Fruit fly (Drosophila melanogaster) whole organism, wandering third instar larva: Measurements from ENCODE around the gene CG6293.
A peak's percentile ranks its signal among the peaks of the same experiment; 100 is the strongest.

Experiments
- Abd-B ChIP-seq: fragments of >200 bp; optimal IDR thresholded peaks from 2 replicates; lab custom pipeline; 2017; ENCODE audit warnings: missing biosample characterization, missing genetic modification characterization
- CG32264 ChIP-seq: fragments of 200-800 bp; sonication (Bioruptor generic); optimal IDR thresholded peaks from 2 replicates; lab custom pipeline; 2016; ENCODE audit warnings: missing biosample characterization, missing genetic modification characterization
- CG9705 ChIP-seq: fragments of 200-800 bp; sonication (Bioruptor generic); optimal IDR thresholded peaks from 2 replicates; lab custom pipeline; 2018; ENCODE audit warnings: missing biosample characterization, mild to moderate bottlenecking, missing genetic modification characterization
- CrebA ChIP-seq: fragments of 200-800 bp; sonication (Bioruptor generic); optimal IDR thresholded peaks from 2 replicates; lab custom pipeline; 2016; ENCODE audit warnings: missing biosample characterization, mild to moderate bottlenecking, missing genetic modification characterization, borderline replicate concordance
- Dfd ChIP-seq: fragments of >200 bp; optimal IDR thresholded peaks from 2 replicates; lab custom pipeline; 2017; ENCODE audit warnings: missing biosample characterization, missing genetic modification characterization
- Dif ChIP-seq: fragments of 200-275, 200-300 bp; sonication (Bioruptor generic); optimal IDR thresholded peaks from 2 replicates; lab custom pipeline; 2018; ENCODE audit warnings: missing biosample characterization, missing genetic modification characterization; ENCODE audit not compliant: partially characterized antibody
- GATAd ChIP-seq: sonication (Bioruptor generic); optimal IDR thresholded peaks from 2 replicates; lab custom pipeline; 2016; ENCODE audit warnings: missing biosample characterization, missing genetic modification characterization
- HLH106 ChIP-seq: fragments of 200-800 bp; optimal IDR thresholded peaks from 3 replicates; lab custom pipeline; 2019; ENCODE audit warnings: missing biosample characterization, mild to moderate bottlenecking, missing genetic modification characterization, moderate library complexity
- Hnf4 ChIP-seq: fragments of 200-800 bp; sonication (Bioruptor generic); optimal IDR thresholded peaks from 2 replicates; lab custom pipeline; 2016; ENCODE audit warnings: missing biosample characterization, mild to moderate bottlenecking, missing genetic modification characterization
- Hr78 ChIP-seq: fragments of >200 bp; optimal IDR thresholded peaks from 2 replicates; lab custom pipeline; 2017; ENCODE audit warnings: missing biosample characterization, missing genetic modification characterization
- Hr83 ChIP-seq: fragments of 200-300 bp; sonication (Bioruptor generic); optimal IDR thresholded peaks from 2 replicates; lab custom pipeline; 2016; ENCODE audit warnings: missing biosample characterization, mild to moderate bottlenecking, missing genetic modification characterization, moderate library complexity; ENCODE audit not compliant: poor library complexity, severe bottlenecking
- Jra ChIP-seq: sonication (Bioruptor generic); optimal IDR thresholded peaks from 2 replicates; lab custom pipeline; 2016; ENCODE audit warnings: missing biosample characterization, missing genetic modification characterization
- Mio ChIP-seq: sonication (Bioruptor generic); optimal IDR thresholded peaks from 2 replicates; lab custom pipeline; 2016; ENCODE audit warnings: missing biosample characterization, missing genetic modification characterization
- Myc ChIP-seq: fragments of >200 bp; optimal IDR thresholded peaks from 2 replicates; lab custom pipeline; 2017
- N ChIP-seq: fragments of >200 bp; optimal IDR thresholded peaks from 2 replicates; lab custom pipeline; 2018; ENCODE audit warnings: missing biosample characterization, missing external identifiers, missing genetic modification characterization
- OdsH ChIP-seq: fragments of 200-800 bp; sonication (Bioruptor generic); optimal IDR thresholded peaks from 2 replicates; lab custom pipeline; 2016; ENCODE audit warnings: missing biosample characterization, mild to moderate bottlenecking, missing genetic modification characterization
- Rel ChIP-seq, 2 experiments: fragments of 200-800 bp; sonication (Bioruptor generic) in 1 of 2; optimal IDR thresholded peaks; 2 replicates in 1 of 2; 3 replicates in 1 of 2; lab custom pipeline; 2016 to 2019; ENCODE audit warnings: mild to moderate bottlenecking in 2 of 2, missing biosample characterization in 2 of 2, missing genetic modification characterization in 2 of 2, moderate library complexity in 1 of 2
- Sp1 ChIP-seq: fragments of 200-800 bp; sonication (Bioruptor generic); optimal IDR thresholded peaks from 3 replicates; lab custom pipeline; 2019; ENCODE audit warnings: missing biosample characterization, mild to moderate bottlenecking, missing genetic modification characterization, moderate library complexity
- Vsx2 ChIP-seq: fragments of 200-300, 225-300 bp; sonication (Bioruptor generic); optimal IDR thresholded peaks from 2 replicates; lab custom pipeline; 2018; ENCODE audit warnings: missing biosample characterization, missing genetic modification characterization; ENCODE audit not compliant: partially characterized antibody
- br ChIP-seq: fragments of 200-800 bp; sonication (Bioruptor generic); optimal IDR thresholded peaks from 2 replicates; lab custom pipeline; 2016; ENCODE audit warnings: missing biosample characterization, missing genetic modification characterization
- brk ChIP-seq: fragments of 200-800 bp; sonication (Bioruptor generic); optimal IDR thresholded peaks from 2 replicates; lab custom pipeline; 2016; ENCODE audit warnings: missing biosample characterization, mild to moderate bottlenecking, missing genetic modification characterization
- dl ChIP-seq, 2 experiments: fragments of 175-275, 200-275 bp in 1 of 2; fragments of 200-275 bp in 1 of 2; sonication (Bioruptor generic); optimal IDR thresholded peaks; lab custom pipeline; 2018; ENCODE audit warnings: mild to moderate bottlenecking in 2 of 2, missing biosample characterization in 2 of 2, missing genetic modification characterization in 2 of 2, moderate library complexity in 2 of 2; ENCODE audit not compliant: partially characterized antibody in 2 of 2, insufficient read depth in 1 of 2
- dmrt93B ChIP-seq: fragments of 200-800 bp; sonication (Bioruptor generic); optimal IDR thresholded peaks from 2 replicates; lab custom pipeline; 2018; ENCODE audit warnings: missing biosample characterization, mild to moderate bottlenecking, missing genetic modification characterization
- dsf ChIP-seq: sonication (Bioruptor generic); optimal IDR thresholded peaks from 2 replicates; lab custom pipeline; 2016; ENCODE audit warnings: missing biosample characterization, missing genetic modification characterization, borderline replicate concordance
- ey ChIP-seq: fragments of 200-800 bp; sonication (Bioruptor generic); optimal IDR thresholded peaks from 2 replicates; lab custom pipeline; 2016; ENCODE audit warnings: missing biosample characterization, missing genetic modification characterization
- foxo ChIP-seq, 2 experiments: fragments of 200-800 bp; sonication (Bioruptor generic); optimal IDR thresholded peaks; 2 replicates in 1 of 2; 3 replicates in 1 of 2; lab custom pipeline; 2016 to 2017; ENCODE audit warnings: missing biosample characterization in 2 of 2, missing genetic modification characterization in 2 of 2
- fru ChIP-seq: fragments of 200-800 bp; sonication (Bioruptor generic); optimal IDR thresholded peaks from 3 replicates; lab custom pipeline; 2016; ENCODE audit warnings: missing biosample characterization, mild to moderate bottlenecking, missing genetic modification characterization
- h ChIP-seq: fragments of 200-800 bp; sonication (Bioruptor generic); optimal IDR thresholded peaks from 3 replicates; lab custom pipeline; 2016; ENCODE audit warnings: missing biosample characterization, mild to moderate bottlenecking, missing genetic modification characterization
- jim ChIP-seq: fragments of 175-275, 200-325 bp; sonication (Bioruptor generic); optimal IDR thresholded peaks from 2 replicates; lab custom pipeline; 2016; ENCODE audit warnings: missing biosample characterization, mild to moderate bottlenecking, missing genetic modification characterization
- lola ChIP-seq: fragments of >200 bp; optimal IDR thresholded peaks from 2 replicates; lab custom pipeline; 2017; ENCODE audit warnings: missing biosample characterization, missing genetic modification characterization
- pan ChIP-seq: fragments of >200 bp; optimal IDR thresholded peaks from 2 replicates; lab custom pipeline; 2017
- psq ChIP-seq: fragments of 200-800 bp; sonication (Bioruptor generic); optimal IDR thresholded peaks from 3 replicates; lab custom pipeline; 2017; ENCODE audit warnings: missing biosample characterization, mild to moderate bottlenecking, missing genetic modification characterization, moderate library complexity
- rgr ChIP-seq: fragments of 200-800 bp; sonication (Bioruptor generic); optimal IDR thresholded peaks from 3 replicates; lab custom pipeline; 2016; ENCODE audit warnings: missing biosample characterization, mild to moderate bottlenecking, missing genetic modification characterization
- sage ChIP-seq: fragments of 200-800 bp; sonication (Bioruptor generic); optimal IDR thresholded peaks from 2 replicates; lab custom pipeline; 2016; ENCODE audit warnings: missing biosample characterization, mild to moderate bottlenecking, missing genetic modification characterization
- sv ChIP-seq: fragments of 200-800 bp; sonication (Bioruptor generic); optimal IDR thresholded peaks from 3 replicates; lab custom pipeline; 2016; ENCODE audit warnings: missing biosample characterization, missing genetic modification characterization
- tai ChIP-seq: sonication (Bioruptor generic); optimal IDR thresholded peaks from 2 replicates; lab custom pipeline; 2016; ENCODE audit warnings: missing biosample characterization, missing genetic modification characterization
- usp ChIP-seq: fragments of >200 bp; optimal IDR thresholded peaks from 2 replicates; lab custom pipeline; 2017; ENCODE audit warnings: missing biosample characterization, missing genetic modification characterization
- woc ChIP-seq: sonication (Bioruptor generic); optimal IDR thresholded peaks from 2 replicates; lab custom pipeline; 2016; ENCODE audit warnings: missing biosample characterization, mild to moderate bottlenecking, missing genetic modification characterization

CG6293 gene

dm6 chr3R:10311076-10311744 is at the start of gene CG6293:
Gene CG6293, minus strand, starts transcription at chr3R:10311613.
- TF ChIP-seq OdsH (GFP tag; lab: Kevin White, UChicago) (no peak), Dif (GFP tag; lab: Kevin White, UChicago) (peak; percentile 41), Vsx2 (no peak)
- TF ChIP-seq, all 38 proteins: peak for 1

- peak; percentile 5 for TF ChIP-seq Dif (GFP tag; lab: Kevin White, UChicago)
- no peak for TF ChIP-seq Sp1 (GFP tag; lab: Kevin White, UChicago)
- TF ChIP-seq dl (GFP tag; optimal IDR thresholded peaks at IDR 0.05; lab: Kevin White, UChicago; ENCODE audit: insufficient read depth in 1 of 2, partially characterized antibody in 2 of 2), result no peak
- no peak for TF ChIP-seq brk
Observed at dm6 chr3R:10357364-10357676, 45.9 kb upstream of the CG6293 start.

dm6 chr3R:10356563-10357363 is 45.4 kb upstream of the CG6293 start:
- TF ChIP-seq Hr78 (GFP tag; lab: Kevin White, UChicago) (no peak), sv (GFP tag; lab: Kevin White, UChicago) (peak; percentile 86), Mio (GFP tag; lab: Kevin White, UChicago) (peak; percentile 47), br (GFP tag; lab: Kevin White, UChicago) (peak; percentile 93), Rel (GFP tag; optimal IDR thresholded peaks at IDR 0.05; lab: Kevin White, UChicago) (peak; percentile 89), Rel (tag; optimal IDR thresholded peaks at IDR 0.05; lab: Kevin White, UChicago) (peak; percentile 75), Dfd (peak; percentile 9), Sp1 (GFP tag; lab: Kevin White, UChicago) (peak; percentile 96), dsf (GFP tag; lab: Kevin White, UChicago) (peak; percentile 66), fru (GFP tag; lab: Kevin White, UChicago) (peak; percentile 96), foxo (GFP tag; optimal IDR thresholded peaks at IDR 0.05; lab: Kevin White, UChicago) (peak; percentile 43 to 95), Vsx2 (no peak), HLH106 (tag; lab: Kevin White, UChicago) (peak; percentile 94), Myc (lab: Kevin White, UChicago) (no peak), rgr (GFP tag; lab: Kevin White, UChicago) (peak; percentile 93), lola (GFP tag; lab: Kevin White, UChicago) (no peak), OdsH (GFP tag; lab: Kevin White, UChicago) (peak; percentile 94), Jra (peak; percentile 88), Hnf4 (GFP tag; lab: Kevin White, UChicago) (peak; percentile 92), woc (peak; percentile 97), pan (lab: Kevin White, UChicago) (no peak), dl (GFP tag; optimal IDR thresholded peaks at IDR 0.05; lab: Kevin White, UChicago; ENCODE audit: insufficient read depth in 1 of 2, partially characterized antibody in 2 of 2) (no peak), psq (GFP tag; lab: Kevin White, UChicago) (peak; percentile 94), CrebA (peak; percentile 32), CG9705 (GFP tag; lab: Kevin White, UChicago) (peak; percentile 92), Hr83 (GFP tag; lab: Kevin White, UChicago) (peak; percentile 8), brk (peak; percentile 75), usp (no peak), ey (GFP tag; lab: Kevin White, UChicago) (peak; percentile 95), jim (GFP tag; lab: Kevin White, UChicago) (no peak), Dif (GFP tag; lab: Kevin White, UChicago) (no peak), GATAd (GFP tag; lab: Kevin White, UChicago) (peak; percentile 46), h (GFP tag; lab: Kevin White, UChicago) (peak; percentile 95), Abd-B (no peak), sage (GFP tag; lab: Kevin White, UChicago) (peak; percentile 87), N (no peak), dmrt93B (GFP tag; lab: Kevin White, UChicago) (peak; percentile 78), tai (no peak), CG32264 (GFP tag; lab: Kevin White, UChicago) (peak; percentile 54)
- TF ChIP-seq, all 38 proteins: peak for 26
